Worm (Caenorhabditis elegans) whole organism, L4 larva: ENCODE results near the gene ape-1.

ENCODE experiments used
- F10B5.3 ChIP-seq: sonication (generic microtip); optimal IDR thresholded peaks from 2 replicates; lab custom pipeline; 2016; ENCODE audit warnings: mild to moderate bottlenecking, missing genetic modification characterization, missing compliant biosample characterization
- lin-13 ChIP-seq: fragments of 150-350 bp; optimal IDR thresholded peaks from 2 replicates; lab custom pipeline; 2014; ENCODE audit warnings: missing biosample characterization, missing genetic modification reagents, missing genetic modification characterization
- mxl-2 ChIP-seq: fragments of 200-800 bp; sonication (Bioruptor generic); conservative IDR thresholded peaks from 2 replicates; pipeline ENCODE4 v1.3.6; 2022; ENCODE audit warnings: missing genetic modification reagents, missing genetic modification characterization, missing compliant biosample characterization
- nhr-25 ChIP-seq: sonication (generic microtip); optimal IDR thresholded peaks from 2 replicates; lab custom pipeline; 2017; ENCODE audit warnings: missing genetic modification characterization, mild to moderate bottlenecking, missing compliant biosample characterization, antibody characterized with exemption, moderate library complexity, borderline replicate concordance; ENCODE audit not compliant: insufficient read depth
- pqm-1 ChIP-seq: sonication (generic microtip); optimal IDR thresholded peaks from 2 replicates; lab custom pipeline; 2017; ENCODE audit warnings: missing biosample characterization, missing genetic modification characterization
- unc-39 ChIP-seq: sonication (generic microtip); optimal IDR thresholded peaks from 2 replicates; lab custom pipeline; 2017; ENCODE audit warnings: missing biosample characterization, missing genetic modification characterization
- unc-62 ChIP-seq, 3 experiments: fragments of 150-350 bp in 1 of 3; sonication (generic microtip); optimal IDR thresholded peaks in 2 of 3; peaks in 1 of 3; 1 replicate in 1 of 3; 2 replicates in 2 of 3; lab custom pipeline; 2014 to 2017; ENCODE audit warnings: missing biosample characterization in 3 of 3, missing genetic modification characterization in 3 of 3, missing genetic modification reagents in 3 of 3, missing genotype in 1 of 3

DNA sequence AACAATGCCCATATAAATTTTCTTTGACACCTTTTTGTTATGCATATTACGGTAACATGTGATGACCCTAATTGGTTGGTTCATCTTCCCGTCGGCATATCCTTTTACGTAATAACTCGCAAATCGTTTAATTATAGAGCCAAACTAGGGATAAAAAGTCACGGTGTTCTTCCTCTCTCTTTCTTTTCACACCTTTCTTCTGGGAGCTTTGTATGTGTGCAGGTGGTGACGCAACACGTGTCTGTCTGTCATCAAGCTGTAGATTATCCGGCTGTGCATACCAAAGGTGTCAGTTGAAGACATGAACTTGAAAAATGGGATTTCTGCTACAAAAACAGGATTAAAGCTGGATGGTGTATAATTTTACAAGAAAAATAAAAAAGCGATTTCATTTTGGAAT, 15.2 kb upstream of the ape-1 start:
- no peak for TF ChIP-seq unc-62 (GFP tag; optimal IDR thresholded peaks at IDR 0.05 in 1 of 2; lab: Kevin White, UChicago)
- TF ChIP-seq unc-62 (tag; optimal IDR thresholded peaks at IDR 0.05; lab: Kevin White, UChicago) = no peak
- no peak for TF ChIP-seq pqm-1 (tag; lab: Kevin White, UChicago)
- no peak for TF ChIP-seq mxl-2 (GFP tag; lab: Robert Waterston, UW)
- TF ChIP-seq unc-39 = no peak
- TF ChIP-seq F10B5.3 (tag; lab: Kevin White, UChicago) = no peak
- no peak for TF ChIP-seq nhr-25
- TF ChIP-seq lin-13 (GFP tag; lab: Kevin White, UChicago) = no peak
